Fruit fly (Drosophila melanogaster) whole organism, embryonic: ENCODE results near the gene Ugt316A1.

Experiments used
- Ada2b ChIP-seq: fragments of 200-800 bp; sonication (Bioruptor generic); IDR thresholded peaks from 2 replicates; pipeline ENCODE4 v1.3.6; 2022; ENCODE audit warnings: missing biosample characterization, missing genetic modification characterization
- Asciz ChIP-seq: fragments of 200-800 bp; sonication (Bioruptor generic); optimal IDR thresholded peaks from 2 replicates; lab custom pipeline; 2017; ENCODE audit warnings: missing biosample characterization, mild to moderate bottlenecking, missing genetic modification characterization, missing genetic modification reagents
- BEAF-32 ChIP-seq: fragments of 200-800 bp; sonication (Bioruptor generic); optimal IDR thresholded peaks from 3 replicates; lab custom pipeline; 2017; ENCODE audit warnings: missing biosample characterization, missing genetic modification characterization, mild to moderate bottlenecking, moderate library complexity, missing genetic modification reagents
- CG10147 ChIP-seq: fragments of 200-800 bp; sonication (Bioruptor generic); optimal IDR thresholded peaks from 2 replicates; lab custom pipeline; 2019; ENCODE audit warnings: missing biosample characterization, mild to moderate bottlenecking, missing genetic modification characterization, moderate library complexity
- CG10209 ChIP-seq: fragments of 200-800 bp; sonication (Bioruptor generic); optimal IDR thresholded peaks from 3 replicates; lab custom pipeline; 2017; ENCODE audit warnings: missing biosample characterization, mild to moderate bottlenecking, missing genetic modification characterization, missing genetic modification reagents
- CG15601 ChIP-seq: fragments of 200-800 bp; sonication (Bioruptor generic); optimal IDR thresholded peaks from 3 replicates; lab custom pipeline; 2019; ENCODE audit warnings: missing biosample characterization, mild to moderate bottlenecking, missing genetic modification characterization, moderate library complexity
- CG15696 ChIP-seq: fragments of 200-800 bp; sonication (Bioruptor generic); optimal IDR thresholded peaks from 2 replicates; lab custom pipeline; 2019; ENCODE audit warnings: missing biosample characterization, mild to moderate bottlenecking, missing genetic modification characterization, moderate library complexity
- CG18619 ChIP-seq: fragments of 200-800 bp; sonication (Bioruptor generic); optimal IDR thresholded peaks from 3 replicates; lab custom pipeline; 2017; ENCODE audit warnings: missing biosample characterization, mild to moderate bottlenecking, missing genetic modification characterization
- CG2116 ChIP-seq: fragments of 200-800 bp; sonication (Bioruptor generic); optimal IDR thresholded peaks from 3 replicates; lab custom pipeline; 2018; ENCODE audit warnings: missing biosample characterization, mild to moderate bottlenecking, missing genetic modification characterization
- CG31441 ChIP-seq: fragments of 200-800 bp; sonication (Bioruptor generic); IDR thresholded peaks from 2 replicates; pipeline ENCODE4 v1.3.6; 2022; ENCODE audit warnings: missing biosample characterization, missing genetic modification characterization
- CG32532 ChIP-seq: fragments of 200-800 bp; sonication (Bioruptor generic); IDR thresholded peaks from 2 replicates; pipeline ENCODE4 v1.3.6; 2022; ENCODE audit warnings: missing biosample characterization, missing genetic modification characterization
- CG8388 ChIP-seq: fragments of 200-800 bp; sonication (Bioruptor generic); optimal IDR thresholded peaks from 2 replicates; lab custom pipeline; 2019; ENCODE audit warnings: missing biosample characterization, mild to moderate bottlenecking, missing genetic modification characterization, moderate library complexity
- CG8765 ChIP-seq: fragments of 200-800 bp; sonication (Bioruptor generic); IDR thresholded peaks from 2 replicates; pipeline ENCODE4 v1.3.6; 2022; ENCODE audit warnings: missing biosample characterization, missing genetic modification characterization
- Dbx ChIP-seq: fragments of 200-800 bp; sonication (Bioruptor generic); IDR thresholded peaks from 3 replicates; pipeline ENCODE4 v1.3.6; 2022; ENCODE audit warnings: missing biosample characterization, missing genetic modification characterization
- Dek ChIP-seq: fragments of 200-800 bp; sonication (Bioruptor generic); optimal IDR thresholded peaks from 3 replicates; lab custom pipeline; 2019; ENCODE audit warnings: missing biosample characterization, mild to moderate bottlenecking, missing genetic modification characterization, moderate library complexity
- Elba2 ChIP-seq: fragments of 200-800 bp; sonication (Bioruptor generic); optimal IDR thresholded peaks from 3 replicates; lab custom pipeline; 2016; ENCODE audit warnings: missing biosample characterization, missing genetic modification characterization
- Fer2 ChIP-seq: fragments of 200-800 bp; sonication (Bioruptor generic); optimal IDR thresholded peaks from 2 replicates; lab custom pipeline; 2018; ENCODE audit warnings: missing biosample characterization, mild to moderate bottlenecking, missing genetic modification characterization, moderate library complexity
- Gsc ChIP-seq: fragments of 200-800 bp; sonication (Bioruptor generic); IDR thresholded peaks from 2 replicates; pipeline ENCODE4 v1.3.6; 2022; ENCODE audit warnings: missing biosample characterization, missing genetic modification characterization
- H15 ChIP-seq: fragments of 200-800 bp; sonication (Bioruptor generic); IDR thresholded peaks from 3 replicates; pipeline ENCODE4 v1.3.6; 2022; ENCODE audit warnings: missing biosample characterization, missing genetic modification characterization
- HLH54F ChIP-seq: fragments of 200-800 bp; sonication (Bioruptor generic); optimal IDR thresholded peaks from 3 replicates; lab custom pipeline; 2016; ENCODE audit warnings: missing biosample characterization, missing genetic modification characterization
- MESR4 ChIP-seq: fragments of 200-800 bp; sonication (Bioruptor generic); optimal IDR thresholded peaks from 2 replicates; lab custom pipeline; 2018; ENCODE audit warnings: missing biosample characterization, mild to moderate bottlenecking, missing genetic modification characterization, moderate library complexity
- Rfx ChIP-seq: fragments of 200-800 bp; sonication (Bioruptor generic); IDR thresholded peaks from 2 replicates; pipeline ENCODE4 v1.3.6; 2022; ENCODE audit warnings: missing biosample characterization, missing genetic modification characterization
- Sox100B ChIP-seq: fragments of 200-800 bp; sonication (Bioruptor generic); optimal IDR thresholded peaks from 3 replicates; lab custom pipeline; 2018; ENCODE audit warnings: missing biosample characterization, mild to moderate bottlenecking, missing genetic modification characterization
- Sox102F ChIP-seq: fragments of 200-800 bp; sonication (Bioruptor generic); optimal IDR thresholded peaks from 2 replicates; lab custom pipeline; 2018; ENCODE audit warnings: missing biosample characterization, mild to moderate bottlenecking, missing genetic modification characterization, moderate library complexity
- Tbp ChIP-seq: fragments of >200 bp; optimal IDR thresholded peaks from 2 replicates; lab custom pipeline; 2018; ENCODE audit warnings: missing biosample characterization, missing genetic modification characterization
- YL-1 ChIP-seq: fragments of 200-800 bp; sonication (Bioruptor generic); optimal IDR thresholded peaks from 3 replicates; lab custom pipeline; 2017; ENCODE audit warnings: missing biosample characterization, mild to moderate bottlenecking, missing genetic modification characterization
- ash1 ChIP-seq: fragments of 200-800 bp; sonication (Bioruptor generic); optimal IDR thresholded peaks from 2 replicates; lab custom pipeline; 2018; ENCODE audit warnings: missing biosample characterization, mild to moderate bottlenecking, missing genetic modification characterization
- btn ChIP-seq: fragments of 200-800 bp; sonication (Bioruptor generic); optimal IDR thresholded peaks from 2 replicates; lab custom pipeline; 2016; ENCODE audit warnings: missing biosample characterization, missing genetic modification characterization
- caup ChIP-seq: fragments of 200-800 bp; sonication (Bioruptor generic); optimal IDR thresholded peaks from 3 replicates; lab custom pipeline; 2017; ENCODE audit warnings: missing biosample characterization, mild to moderate bottlenecking, missing genetic modification characterization, moderate library complexity; ENCODE audit not compliant: severe bottlenecking
- crc ChIP-seq: fragments of 200-800 bp; sonication (Bioruptor generic); optimal IDR thresholded peaks from 2 replicates; lab custom pipeline; 2016; ENCODE audit warnings: missing biosample characterization, missing genetic modification characterization
- crol ChIP-seq: fragments of 200-800 bp; sonication (Bioruptor generic); IDR thresholded peaks from 2 replicates; pipeline ENCODE4 v1.3.6; 2022; ENCODE audit warnings: missing biosample characterization, missing genetic modification characterization
- dmrt11E ChIP-seq: fragments of 200-800 bp; sonication (Bioruptor generic); optimal IDR thresholded peaks from 3 replicates; lab custom pipeline; 2018; ENCODE audit warnings: missing biosample characterization, mild to moderate bottlenecking, missing genetic modification characterization, moderate library complexity
- dpn ChIP-seq, 2 experiments: fragments of 200-800 bp; sonication (Bioruptor generic); optimal IDR thresholded peaks; 3 replicates each; lab custom pipeline; 2016; ENCODE audit warnings: missing biosample characterization in 2 of 2, missing genetic modification characterization in 2 of 2
- exex ChIP-seq: fragments of 200-800 bp; sonication (Bioruptor generic); optimal IDR thresholded peaks from 4 replicates; lab custom pipeline; 2018; ENCODE audit warnings: missing biosample characterization, mild to moderate bottlenecking, missing genetic modification characterization, moderate library complexity
- fd102C ChIP-seq: fragments of 200-800 bp; sonication (Bioruptor generic); optimal IDR thresholded peaks from 2 replicates; lab custom pipeline; 2018; ENCODE audit warnings: missing biosample characterization, mild to moderate bottlenecking, missing genetic modification characterization, moderate library complexity
- gcm ChIP-seq: fragments of 200-800 bp; sonication (Bioruptor generic); optimal IDR thresholded peaks from 2 replicates; lab custom pipeline; 2019; ENCODE audit warnings: missing biosample characterization, mild to moderate bottlenecking, missing genetic modification characterization, moderate library complexity
- gem ChIP-seq: fragments of 200-800 bp; sonication (Bioruptor generic); optimal IDR thresholded peaks from 2 replicates; lab custom pipeline; 2019; ENCODE audit warnings: missing biosample characterization, mild to moderate bottlenecking, missing genetic modification characterization, moderate library complexity
- kay ChIP-seq: fragments of 200-800 bp; sonication (Bioruptor generic); optimal IDR thresholded peaks from 2 replicates; lab custom pipeline; 2016; ENCODE audit warnings: missing biosample characterization, missing genetic modification characterization
- lab ChIP-seq: fragments of 200-800 bp; sonication (Bioruptor generic); optimal IDR thresholded peaks from 3 replicates; lab custom pipeline; 2017; ENCODE audit warnings: missing biosample characterization, missing genetic modification characterization, mild to moderate bottlenecking, moderate library complexity, missing genetic modification reagents
- peb ChIP-seq: fragments of 200-800 bp; sonication (Bioruptor generic); IDR thresholded peaks from 2 replicates; pipeline ENCODE4 v1.3.6; 2022; ENCODE audit warnings: missing biosample characterization, missing genetic modification characterization
- sd ChIP-seq: fragments of 200-800 bp; sonication (Bioruptor generic); optimal IDR thresholded peaks from 3 replicates; lab custom pipeline; 2018; ENCODE audit warnings: missing biosample characterization, mild to moderate bottlenecking, missing genetic modification characterization, moderate library complexity
- sens ChIP-seq: fragments of 200-800 bp; sonication (Bioruptor generic); peaks from one replicate; lab custom pipeline; 2016; ENCODE audit warnings: missing biosample characterization, missing genetic modification characterization
- slou ChIP-seq: fragments of 200-800 bp; sonication (Bioruptor generic); optimal IDR thresholded peaks from 3 replicates; lab custom pipeline; 2016; ENCODE audit warnings: missing biosample characterization, missing genetic modification characterization
- stwl ChIP-seq: fragments of 200-800 bp; sonication (Bioruptor generic); optimal IDR thresholded peaks from 3 replicates; lab custom pipeline; 2018; ENCODE audit warnings: missing biosample characterization, mild to moderate bottlenecking, missing genetic modification characterization, moderate library complexity
- tap ChIP-seq: fragments of 200-800 bp; optimal IDR thresholded peaks from 3 replicates; lab custom pipeline; 2019; ENCODE audit warnings: missing biosample characterization, mild to moderate bottlenecking, missing genetic modification characterization, moderate library complexity
- tio ChIP-seq: fragments of 200-800 bp; sonication (Bioruptor generic); optimal IDR thresholded peaks from 2 replicates; lab custom pipeline; 2017; ENCODE audit warnings: missing biosample characterization, missing genetic modification characterization, inconsistent platforms
- trem ChIP-seq: fragments of 200-800 bp; optimal IDR thresholded peaks from 3 replicates; lab custom pipeline; 2019; ENCODE audit warnings: missing biosample characterization, mild to moderate bottlenecking, missing genetic modification characterization, moderate library complexity
- zen2 ChIP-seq: fragments of 200-800 bp; sonication (Bioruptor generic); IDR thresholded peaks from 3 replicates; pipeline ENCODE4 v1.3.6; 2022; ENCODE audit warnings: missing biosample characterization, missing genetic modification characterization; ENCODE audit not compliant: partially characterized antibody

The Ugt316A1 gene

DNA sequence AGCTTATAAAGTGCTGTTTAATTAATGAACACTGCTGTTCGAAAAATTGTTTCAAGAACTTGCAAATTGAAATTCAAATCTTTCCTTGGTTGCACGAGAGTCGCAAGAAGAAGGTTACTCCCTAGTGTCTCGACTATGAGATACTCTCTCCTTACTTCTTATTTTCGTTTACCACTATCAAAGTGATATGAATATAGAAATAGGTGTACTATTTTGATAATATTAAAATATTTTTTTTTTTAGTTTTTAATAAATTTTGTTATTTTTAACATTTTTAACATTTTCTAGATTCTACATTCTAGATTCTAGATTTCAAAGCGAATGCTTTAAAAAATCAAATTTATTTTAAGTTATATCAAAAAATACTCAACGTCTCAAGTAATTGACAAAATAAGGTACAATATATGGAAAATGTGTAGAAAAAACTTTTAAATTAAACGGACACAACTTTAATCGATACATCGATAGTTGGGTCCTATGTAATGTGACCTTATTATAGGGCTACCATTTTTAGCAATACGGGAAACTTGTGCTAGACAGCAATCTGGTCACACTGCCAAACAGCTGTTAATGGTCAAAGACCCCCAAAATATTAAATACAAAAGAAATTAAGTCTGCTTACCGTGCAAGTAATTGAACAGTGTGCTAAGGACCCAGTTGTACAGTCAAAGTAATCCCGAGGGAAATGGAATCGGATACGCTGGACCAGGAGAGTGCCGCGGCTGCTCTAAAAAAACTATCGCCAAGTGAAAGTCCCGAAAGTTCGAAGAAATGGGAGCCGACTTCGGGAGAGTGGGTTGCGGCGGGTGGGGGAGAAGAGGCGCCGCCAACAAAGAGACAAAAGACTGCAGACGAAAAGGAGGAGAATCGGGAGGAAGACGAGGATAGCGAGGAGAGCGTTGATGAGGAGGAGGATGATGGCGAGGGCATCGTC, 29.8 kb upstream of the Ugt316A1 start, which contains the start of gene MESR6 (continued):
- TF ChIP-seq tap (tag; lab: Kevin White, UChicago), result no peak
- TF ChIP-seq crc (GFP tag; lab: Kevin White, UChicago), result no peak
- TF ChIP-seq Ada2b (GFP tag; lab: Robert Waterston, UW), result no peak
- TF ChIP-seq CG8388 (GFP tag; lab: Kevin White, UChicago), result no peak
- TF ChIP-seq MESR4 (GFP tag; lab: Kevin White, UChicago), result peak; percentile 84
- TF ChIP-seq HLH54F (GFP tag; lab: Kevin White, UChicago), result no peak
- TF ChIP-seq kay (GFP tag; lab: Kevin White, UChicago), result no peak
- no peak for TF ChIP-seq tio (GFP tag; lab: Kevin White, UChicago)
- peak; percentile 44 for TF ChIP-seq Asciz (GFP tag; lab: Kevin White, UChicago)
- no peak for TF ChIP-seq H15 (GFP tag; lab: Robert Waterston, UW)
- TF ChIP-seq CG32532 (GFP tag; lab: Robert Waterston, UW), result no peak; the same call in 1 of the 2 replicates
- TF ChIP-seq CG8765 (GFP tag; lab: Robert Waterston, UW), result no peak
- TF ChIP-seq ash1 (GFP tag; lab: Kevin White, UChicago), result no peak
- peak; percentile 28 for TF ChIP-seq CG10147
- TF ChIP-seq zen2, result no peak; the same call in 2 of the 3 replicates
- TF ChIP-seq YL-1 (GFP tag; lab: Kevin White, UChicago), result peak; percentile 46
- TF ChIP-seq fd102C, result no peak
- peak; percentile 61 for TF ChIP-seq gem (tag; lab: Kevin White, UChicago)
- TF ChIP-seq CG15601, result peak; percentile 58
- peak; percentile 4; the same call in 1 of the 2 replicates for TF ChIP-seq Rfx
- no peak for TF ChIP-seq CG15696 (tag; lab: Kevin White, UChicago)
- peak; percentile 13 for TF ChIP-seq CG10209 (GFP tag; lab: Kevin White, UChicago)
- TF ChIP-seq sd (tag; lab: Kevin White, UChicago), result no peak
- peak; percentile 63 for TF ChIP-seq Dek (tag; lab: Kevin White, UChicago)
- no peak for TF ChIP-seq peb (GFP tag; lab: Robert Waterston, UW)
- peak; percentile 31 for TF ChIP-seq Sox100B (GFP tag; lab: Kevin White, UChicago)
- TF ChIP-seq btn (GFP tag; lab: Kevin White, UChicago), result no peak
- no peak for TF ChIP-seq Fer2
- TF ChIP-seq lab (GFP tag; lab: Kevin White, UChicago), result peak; percentile 35
- no peak for TF ChIP-seq dmrt11E
- peak; percentile 87 for TF ChIP-seq crol (GFP tag; lab: Robert Waterston, UW)
- peak; percentile 75 for TF ChIP-seq trem (tag; lab: Kevin White, UChicago)
- no peak for TF ChIP-seq slou
- TF ChIP-seq dpn (GFP tag; optimal IDR thresholded peaks at IDR 0.05; lab: Kevin White, UChicago), result peak in 1 of 2 experiments; percentile 19
- TF ChIP-seq sens (GFP tag; lab: Kevin White, UChicago), result peak; percentile 23
- TF ChIP-seq caup, result no peak
- no peak for TF ChIP-seq gcm
- TF ChIP-seq CG2116 (GFP tag; lab: Kevin White, UChicago), result peak; percentile 71
- TF ChIP-seq Tbp (GFP tag; lab: Kevin White, UChicago), result no peak
- no peak for TF ChIP-seq Dbx (GFP tag; lab: Robert Waterston, UW)
- peak; percentile 41 for TF ChIP-seq CG18619
- TF ChIP-seq Sox102F (GFP tag; lab: Kevin White, UChicago), result peak; percentile 58
- no peak for TF ChIP-seq Gsc (GFP tag; lab: Robert Waterston, UW)
- peak; percentile 28; the same call in 1 of the 2 replicates for TF ChIP-seq CG31441 (GFP tag; lab: Robert Waterston, UW)
- TF ChIP-seq BEAF-32 (GFP tag; lab: Kevin White, UChicago), result peak; percentile 92
- TF ChIP-seq stwl (tag; lab: Kevin White, UChicago), result peak; percentile 95
- no peak for TF ChIP-seq Elba2 (GFP tag; lab: Kevin White, UChicago)
- no peak for TF ChIP-seq exex (tag; lab: Kevin White, UChicago)
